Worm (Caenorhabditis elegans) whole organism, L1 larva: ENCODE measurements around the gene B0001.7.

Experiments
- C04F5.9 ChIP-seq: sonication (generic microtip); optimal IDR thresholded peaks from 2 replicates; lab custom pipeline; 2016; ENCODE audit warnings: missing genetic modification characterization, missing compliant biosample characterization
- C34B4.2 ChIP-seq: sonication (generic microtip); optimal IDR thresholded peaks from 2 replicates; lab custom pipeline; 2017; ENCODE audit warnings: mild to moderate bottlenecking, missing genetic modification characterization, missing compliant biosample characterization
- Y116A8C.19 ChIP-seq: sonication (generic microtip); optimal IDR thresholded peaks from 2 replicates; lab custom pipeline; 2016; ENCODE audit warnings: missing compliant biosample characterization, missing genetic modification characterization, borderline replicate concordance
- aha-1 ChIP-seq: fragments of 150-350 bp; optimal IDR thresholded peaks from 2 replicates; lab custom pipeline; 2014; ENCODE audit warnings: missing biosample characterization, missing genetic modification characterization
- alr-1 ChIP-seq: fragments of 200-800 bp; sonication (Bioruptor generic); optimal IDR thresholded peaks from 2 replicates; lab custom pipeline; 2018; ENCODE audit warnings: borderline replicate concordance, mild to moderate bottlenecking, missing genetic modification characterization, missing compliant biosample characterization
- blmp-1 ChIP-seq: fragments of 150-350 bp; optimal IDR thresholded peaks from 2 replicates; lab custom pipeline; 2014; ENCODE audit warnings: missing biosample characterization, missing genetic modification characterization
- ceh-63 ChIP-seq: fragments of 200-800 bp; sonication (Bioruptor generic); optimal IDR thresholded peaks from 2 replicates; lab custom pipeline; 2018; ENCODE audit warnings: mild to moderate bottlenecking, missing genetic modification characterization, missing compliant biosample characterization
- ceh-8 ChIP-seq: fragments of 200-800 bp; sonication (Bioruptor generic); optimal IDR thresholded peaks from 2 replicates; lab custom pipeline; 2018; ENCODE audit warnings: mild to moderate bottlenecking, missing genetic modification characterization, moderate library complexity, missing compliant biosample characterization
- ceh-88 ChIP-seq: fragments of 200-800 bp; sonication (Bioruptor generic); IDR thresholded peaks from 2 replicates; pipeline ENCODE4 v1.3.6; 2022; ENCODE audit warnings: missing genetic modification characterization, missing compliant biosample characterization
- ces-1 ChIP-seq: fragments of 150-350 bp; optimal IDR thresholded peaks from 2 replicates; lab custom pipeline; 2014; ENCODE audit warnings: missing biosample characterization, missing genetic modification reagents, missing genetic modification characterization
- dsc-1 ChIP-seq: sonication (generic microtip); optimal IDR thresholded peaks from 2 replicates; lab custom pipeline; 2016; ENCODE audit warnings: mild to moderate bottlenecking, missing genetic modification characterization, missing compliant biosample characterization
- egl-13 ChIP-seq: sonication (generic microtip); optimal IDR thresholded peaks from 2 replicates; lab custom pipeline; 2016; ENCODE audit warnings: missing genotype, missing genetic modification reagents, missing genetic modification characterization, missing compliant biosample characterization
- egl-27 ChIP-seq, 2 experiments: fragments of 150-350 bp in 1 of 2; sonication (generic microtip); optimal IDR thresholded peaks; 3 replicates each; lab custom pipeline; 2017 to 2018; ENCODE audit warnings: missing biosample characterization in 2 of 2, missing genetic modification characterization in 2 of 2, missing genetic modification reagents in 2 of 2
- elt-2 ChIP-seq: sonication (generic microtip); optimal IDR thresholded peaks from 2 replicates; lab custom pipeline; 2016; ENCODE audit warnings: missing genetic modification characterization, mild to moderate bottlenecking, inconsistent platforms, missing compliant biosample characterization, missing genetic modification reagents
- fkh-10 ChIP-seq: sonication (generic microtip); optimal IDR thresholded peaks from 2 replicates; lab custom pipeline; 2017; ENCODE audit warnings: missing biosample characterization, missing genetic modification reagents, missing genetic modification characterization
- grh-1 ChIP-seq: fragments of 200-800 bp; sonication (Bioruptor generic); IDR thresholded peaks from 2 replicates; pipeline ENCODE4 v1.3.6; 2022; ENCODE audit warnings: missing genetic modification reagents, missing genetic modification characterization, missing compliant biosample characterization
- hlh-17 ChIP-seq: fragments of 200-800 bp; sonication (Bioruptor generic); optimal IDR thresholded peaks from 2 replicates; lab custom pipeline; 2018; ENCODE audit warnings: missing genetic modification characterization, mild to moderate bottlenecking, missing compliant biosample characterization, moderate library complexity, borderline replicate concordance
- hpl-2 ChIP-seq: fragments of 150-350 bp; optimal IDR thresholded peaks from 2 replicates; lab custom pipeline; 2014; ENCODE audit warnings: missing biosample characterization, missing genetic modification reagents, missing genetic modification characterization
- jun-1 ChIP-seq: fragments of 150-350 bp; optimal IDR thresholded peaks from 2 replicates; lab custom pipeline; 2014; ENCODE audit warnings: missing biosample characterization, missing genetic modification reagents, missing genetic modification characterization
- lin-14 ChIP-seq: fragments of 200-800 bp; sonication (Bioruptor generic); optimal IDR thresholded peaks from 2 replicates; lab custom pipeline; 2018; ENCODE audit warnings: mild to moderate bottlenecking, missing genetic modification characterization, moderate library complexity, missing compliant biosample characterization
- lin-15B ChIP-seq: fragments of 150-350 bp; sonication (generic microtip); optimal IDR thresholded peaks from 3 replicates; lab custom pipeline; 2014; ENCODE audit warnings: missing biosample characterization, missing genetic modification characterization
- lir-3 ChIP-seq: sonication (generic microtip); optimal IDR thresholded peaks from 2 replicates; lab custom pipeline; 2016; ENCODE audit warnings: mild to moderate bottlenecking, missing genetic modification characterization, moderate library complexity, missing compliant biosample characterization; ENCODE audit not compliant: poor library complexity
- mep-1 ChIP-seq: fragments of 150-350 bp; optimal IDR thresholded peaks from 2 replicates; lab custom pipeline; 2014; ENCODE audit warnings: missing biosample characterization, missing genetic modification characterization
- nhr-12 ChIP-seq: sonication (generic microtip); optimal IDR thresholded peaks from 2 replicates; lab custom pipeline; 2017; ENCODE audit warnings: missing biosample characterization, missing genetic modification characterization
- nhr-47 ChIP-seq: sonication (generic microtip); optimal IDR thresholded peaks from 2 replicates; lab custom pipeline; 2016; ENCODE audit warnings: mild to moderate bottlenecking, missing genetic modification characterization, moderate library complexity, missing compliant biosample characterization
- nhr-77 ChIP-seq: fragments of 150-350 bp; optimal IDR thresholded peaks from 2 replicates; lab custom pipeline; 2014; ENCODE audit warnings: missing biosample characterization, missing genetic modification characterization
- nhr-90 ChIP-seq: sonication (generic microtip); optimal IDR thresholded peaks from 2 replicates; lab custom pipeline; 2016; ENCODE audit warnings: mild to moderate bottlenecking, missing genetic modification characterization, missing compliant biosample characterization; ENCODE audit not compliant: poor library complexity
- pag-3 ChIP-seq: sonication (generic microtip); optimal IDR thresholded peaks from 2 replicates; lab custom pipeline; 2017; ENCODE audit warnings: missing genetic modification characterization, mild to moderate bottlenecking, missing compliant biosample characterization, antibody characterized with exemption, borderline replicate concordance; ENCODE audit not compliant: insufficient read depth
- pax-3 ChIP-seq: fragments of 200-800 bp; sonication (Bioruptor generic); optimal IDR thresholded peaks from 2 replicates; lab custom pipeline; 2018; ENCODE audit warnings: mild to moderate bottlenecking, missing genetic modification characterization, moderate library complexity, missing compliant biosample characterization
- pqm-1 ChIP-seq: sonication (generic microtip); optimal IDR thresholded peaks from 3 replicates; lab custom pipeline; 2017; ENCODE audit warnings: missing biosample characterization, missing genetic modification characterization
- snu-23 ChIP-seq: sonication (generic microtip); optimal IDR thresholded peaks from 2 replicates; lab custom pipeline; 2016; ENCODE audit warnings: missing genetic modification characterization, missing compliant biosample characterization
- sptf-1 ChIP-seq: fragments of 150-350 bp; optimal IDR thresholded peaks from 2 replicates; lab custom pipeline; 2014; ENCODE audit warnings: missing biosample characterization, missing genetic modification characterization
- tlp-1 ChIP-seq: fragments of 150-350 bp; optimal IDR thresholded peaks from 2 replicates; lab custom pipeline; 2014; ENCODE audit warnings: missing biosample characterization, missing genetic modification characterization
- unc-62 ChIP-seq: fragments of 150-350 bp; optimal IDR thresholded peaks from 2 replicates; lab custom pipeline; 2014; ENCODE audit warnings: missing biosample characterization, missing genetic modification reagents, missing genetic modification characterization
- unc-98 ChIP-seq: fragments of 200-800 bp; sonication (Bioruptor generic); IDR thresholded peaks from 2 replicates; pipeline ENCODE4 v1.3.6; 2022; ENCODE audit warnings: missing genetic modification characterization, missing compliant biosample characterization
- xbp-1 ChIP-seq: sonication (generic microtip); optimal IDR thresholded peaks from 2 replicates; lab custom pipeline; 2016; ENCODE audit warnings: missing genetic modification characterization, missing compliant biosample characterization
- ztf-11 ChIP-seq, 2 experiments: sonication (generic microtip); optimal IDR thresholded peaks; 2 replicates each; lab custom pipeline; 2016 to 2017; ENCODE audit warnings: missing genetic modification characterization in 2 of 2, missing biosample characterization in 1 of 2, missing compliant biosample characterization in 1 of 2
- ztf-4 ChIP-seq: fragments of 150-350 bp; optimal IDR thresholded peaks from 2 replicates; lab custom pipeline; 2014; ENCODE audit warnings: missing biosample characterization, missing genetic modification characterization

B0001.7 gene

DNA sequence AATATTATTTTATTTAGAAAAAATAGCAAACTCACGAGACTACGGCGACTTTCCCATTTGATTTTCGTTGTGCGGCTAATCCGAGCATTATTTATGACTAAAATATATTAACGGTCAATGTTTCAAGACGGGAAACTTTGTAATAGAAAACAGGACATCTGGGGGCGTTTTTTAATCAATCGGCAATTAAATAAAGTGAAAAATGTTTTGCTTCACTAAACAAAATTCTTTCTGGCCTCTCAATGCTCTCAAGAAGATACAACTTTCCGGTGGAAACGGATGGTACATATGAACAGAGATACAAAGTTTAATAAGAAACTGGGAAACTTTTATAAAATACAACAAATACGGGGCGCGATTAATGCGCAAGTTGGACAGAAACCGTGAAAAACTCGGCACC, 3.2 kb downstream of the B0001.7 start, which contains the start of gene B0001.2:
Gene B0001.2 (minus strand): TSS at position 101 of the 400 bp plus-strand sequence.
- no peak for TF ChIP-seq unc-98 (GFP tag; lab: Robert Waterston, UW)
- TF ChIP-seq C34B4.2 (tag; lab: Kevin White, UChicago) = no peak
- no peak for TF ChIP-seq pqm-1 (tag; lab: Kevin White, UChicago)
- TF ChIP-seq hlh-17 (GFP tag; lab: Kevin White, UChicago) = no peak
- no peak for TF ChIP-seq Y116A8C.19 (tag; lab: Kevin White, UChicago)
- TF ChIP-seq egl-13 (tag; lab: Kevin White, UChicago) = no peak
- TF ChIP-seq nhr-90 = no peak
- TF ChIP-seq xbp-1 (tag; lab: Kevin White, UChicago) = no peak
- TF ChIP-seq fkh-10 (GFP tag; lab: Kevin White, UChicago) = no peak
- no peak for TF ChIP-seq C04F5.9
- TF ChIP-seq tlp-1 (tag; lab: Kevin White, UChicago) = no peak
- TF ChIP-seq ztf-4 (tag; lab: Kevin White, UChicago) = no peak
- TF ChIP-seq egl-27 (tag; optimal IDR thresholded peaks at IDR 0.05; lab: Kevin White, UChicago) = no peak
- TF ChIP-seq elt-2 = no peak
- no peak for TF ChIP-seq unc-62
- TF ChIP-seq hpl-2 (GFP tag; lab: Kevin White, UChicago) = no peak
- no peak for TF ChIP-seq aha-1 (tag; lab: Kevin White, UChicago)
- TF ChIP-seq ztf-11 (tag; optimal IDR thresholded peaks at IDR 0.05; lab: Kevin White, UChicago) = no peak

DNA sequence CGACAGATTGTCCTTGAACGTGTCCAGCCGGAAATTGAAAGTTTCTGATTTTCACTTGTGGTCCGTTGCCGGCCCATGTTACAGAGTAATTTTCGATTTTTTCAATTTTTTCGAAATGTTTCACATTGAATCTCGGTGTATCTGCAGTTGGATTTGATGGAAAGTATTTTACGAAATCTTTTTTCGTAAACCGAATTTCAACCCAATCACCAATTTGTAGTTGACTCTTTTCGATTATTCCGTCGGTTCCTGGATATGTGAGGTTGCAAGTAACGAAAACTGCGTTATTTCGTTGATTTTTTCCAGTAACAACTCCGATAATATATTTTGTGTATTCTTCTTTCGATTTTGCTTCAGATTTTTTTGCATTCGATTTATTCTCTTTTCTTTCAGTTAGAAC, 4.4 kb downstream of the B0001.7 start:
- no peak for TF ChIP-seq ceh-63

DNA sequence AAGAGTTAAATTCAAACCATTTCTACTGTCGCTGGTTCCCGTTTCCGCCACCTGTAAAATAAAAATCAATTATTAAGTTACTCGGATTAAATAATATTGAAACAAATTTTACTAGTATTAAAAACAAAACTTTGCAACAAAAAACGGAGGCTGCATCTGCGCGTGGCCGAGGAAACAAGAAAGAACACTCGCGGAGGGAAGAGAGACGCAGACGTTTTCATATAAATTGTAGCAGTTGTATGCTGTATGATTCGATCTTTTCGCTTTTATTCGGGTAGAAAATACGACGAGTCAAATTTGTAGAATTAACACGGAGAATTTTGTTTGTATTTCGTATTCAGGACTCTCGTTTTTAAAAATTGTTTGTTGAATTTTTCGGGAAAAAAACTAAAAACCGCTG, 8.4 kb downstream of the B0001.7 start, which contains the start of gene B0001.3:
Gene B0001.3 (minus strand): TSS at position 55 of the 400 bp plus-strand sequence.
- TF ChIP-seq lin-15B (tag; lab: Kevin White, UChicago) (no peak), blmp-1 (tag; lab: Kevin White, UChicago) (peak; percentile 72)
- TF ChIP-seq, all 84 proteins: peak for 1

DNA sequence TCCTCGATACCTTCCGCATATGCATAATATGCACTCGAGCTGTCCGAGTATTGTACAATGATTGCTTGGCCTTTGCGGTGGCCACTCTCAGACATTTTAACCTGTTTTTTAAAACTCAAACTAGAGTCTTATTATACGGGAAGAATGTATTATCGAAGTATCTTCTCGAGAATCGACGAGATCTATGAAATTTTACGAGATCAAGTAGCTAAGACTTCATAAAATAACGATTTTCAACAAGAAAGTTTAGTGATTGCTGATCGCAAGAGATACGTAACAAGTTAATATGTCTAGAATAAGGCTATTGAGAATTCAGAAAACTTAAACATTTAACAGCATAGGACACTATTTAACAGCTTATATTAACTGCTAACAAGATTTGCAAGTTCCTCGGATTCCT, 10.8 kb downstream of the B0001.7 start, which contains the start of gene B0001.5:
Gene B0001.5 (minus strand): TSS at position 101 of the 400 bp plus-strand sequence.
- no peak for TF ChIP-seq ceh-88 (GFP tag; lab: Robert Waterston, UW)
- no peak for TF ChIP-seq alr-1 (tag; lab: Kevin White, UChicago)
- no peak for TF ChIP-seq pax-3 (tag; lab: Kevin White, UChicago)
- no peak for TF ChIP-seq Y116A8C.19 (tag; lab: Kevin White, UChicago)
- no peak for TF ChIP-seq lir-3
- no peak for TF ChIP-seq pag-3
- TF ChIP-seq nhr-12 (tag; lab: Kevin White, UChicago) = no peak
- TF ChIP-seq dsc-1 (tag; lab: Kevin White, UChicago) = no peak
- no peak for TF ChIP-seq nhr-77 (tag; lab: Kevin White, UChicago)
- no peak for TF ChIP-seq lin-14
- no peak for TF ChIP-seq sptf-1

DNA sequence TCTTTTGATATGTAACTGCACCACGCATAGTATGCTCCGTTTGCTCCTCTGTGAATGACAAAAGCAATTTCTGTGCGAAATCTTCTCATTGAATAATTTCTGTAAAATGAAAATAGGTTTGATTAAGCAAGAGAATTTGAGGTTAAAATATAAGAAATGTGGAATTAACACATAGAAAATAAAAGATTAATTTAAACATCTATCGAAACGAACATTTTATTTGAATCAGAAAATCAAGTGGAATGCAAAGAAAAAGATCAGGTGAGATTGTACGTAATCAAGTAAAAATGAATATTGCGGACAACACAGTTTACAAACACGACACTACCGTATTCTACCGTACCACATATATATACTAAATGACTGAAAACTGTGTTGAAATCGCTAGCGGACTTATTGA, 13.1 kb downstream of the B0001.7 start, which contains the start of gene B0001.8:
Gene B0001.8 (minus strand): TSS at position 101 of the 400 bp plus-strand sequence.
- TF ChIP-seq fkh-10 (GFP tag; lab: Kevin White, UChicago) (no peak), ceh-63 (no peak), ces-1 (GFP tag; lab: Kevin White, UChicago) (no peak), mep-1 (tag; lab: Kevin White, UChicago) (no peak), ceh-8 (no peak), lin-15B (tag; lab: Kevin White, UChicago) (no peak), nhr-47 (no peak), egl-13 (tag; lab: Kevin White, UChicago) (no peak), snu-23 (GFP tag; lab: Kevin White, UChicago) (no peak), jun-1 (tag; lab: Kevin White, UChicago) (no peak), pag-3 (no peak), grh-1 (GFP tag; lab: Robert Waterston, UW) (no peak), dsc-1 (tag; lab: Kevin White, UChicago) (no peak)
